Fruit fly (Drosophila melanogaster): ENCODE measurements around the gene CG9391.

The CG9391 gene

dm6 chr3L:21229764-21230163 lies 38.4 kb downstream of the CG9391 start:
- TF ChIP-seq usp (GFP tag; optimal IDR thresholded peaks at IDR 0.05) (no peak), EcR (GFP tag; optimal IDR thresholded peaks at IDR 0.05) (no peak), Dll (optimal IDR thresholded peaks at IDR 0.05) (no peak)

- TF ChIP-seq CG8478 (optimal IDR thresholded peaks at IDR 0.05) = no peak
- TF ChIP-seq usp (GFP tag; optimal IDR thresholded peaks at IDR 0.05) = no peak
- no peak for TF ChIP-seq EcR (GFP tag; optimal IDR thresholded peaks at IDR 0.05)
- no peak for TF ChIP-seq pan (optimal IDR thresholded peaks at IDR 0.05)
- TF ChIP-seq Dll (optimal IDR thresholded peaks at IDR 0.05) = no peak
- TF ChIP-seq psq (optimal IDR thresholded peaks at IDR 0.05) = no peak
These were observed 41.8 kb downstream of the CG9391 start, which contains the start of gene Eip78C for dm6 chr3L:21226309-21226708. Gene Eip78C, plus strand, starts transcription at chr3L:21226609.

dm6 chr3L:21225642-21226041 lies 42.5 kb downstream of the CG9391 start:
- TF ChIP-seq CG8478 (optimal IDR thresholded peaks at IDR 0.05) (no peak), Dll (optimal IDR thresholded peaks at IDR 0.05) (no peak), pan (optimal IDR thresholded peaks at IDR 0.05) (no peak), psq (optimal IDR thresholded peaks at IDR 0.05) (no peak), EcR (GFP tag; optimal IDR thresholded peaks at IDR 0.05) (peak in 1 of 2 experiments; percentile 97), usp (GFP tag; optimal IDR thresholded peaks at IDR 0.05) (no peak)

dm6 chr3L:21224701-21225223 lies 43.4 kb downstream of the CG9391 start:
- peak; percentile 85 to 99 for TF ChIP-seq EcR (GFP tag; optimal IDR thresholded peaks at IDR 0.05)
- TF ChIP-seq Dll (optimal IDR thresholded peaks at IDR 0.05) = no peak

dm6 chr3L:21224274-21224673 lies 43.9 kb downstream of the CG9391 start:
- no peak for TF ChIP-seq Dll (optimal IDR thresholded peaks at IDR 0.05)

dm6 chr3L:21223268-21223667 lies 44.9 kb downstream of the CG9391 start:
- TF ChIP-seq Dll (optimal IDR thresholded peaks at IDR 0.05) = no peak
- no peak for TF ChIP-seq usp (GFP tag; optimal IDR thresholded peaks at IDR 0.05)
- TF ChIP-seq pan (optimal IDR thresholded peaks at IDR 0.05) = no peak
- TF ChIP-seq EcR (GFP tag; optimal IDR thresholded peaks at IDR 0.05) = no peak

- no peak for TF ChIP-seq CG8478 (optimal IDR thresholded peaks at IDR 0.05)
- no peak for TF ChIP-seq EcR (GFP tag; optimal IDR thresholded peaks at IDR 0.05)
- TF ChIP-seq psq (optimal IDR thresholded peaks at IDR 0.05) = no peak
- no peak for TF ChIP-seq pan (optimal IDR thresholded peaks at IDR 0.05)
- no peak for TF ChIP-seq Dll (optimal IDR thresholded peaks at IDR 0.05)
- no peak for TF ChIP-seq usp (GFP tag; optimal IDR thresholded peaks at IDR 0.05)
These were observed 48.0 kb downstream of the CG9391 start, which contains the start of gene CG43219 for dm6 chr3L:21220100-21220499. Gene CG43219, plus strand, starts transcription at chr3L:21220400.

- no peak for TF ChIP-seq pan (optimal IDR thresholded peaks at IDR 0.05)
- TF ChIP-seq usp (GFP tag; optimal IDR thresholded peaks at IDR 0.05) = no peak
- TF ChIP-seq Dll (optimal IDR thresholded peaks at IDR 0.05) = no peak
- TF ChIP-seq EcR (GFP tag; optimal IDR thresholded peaks at IDR 0.05) = no peak
- no peak for TF ChIP-seq CG8478 (optimal IDR thresholded peaks at IDR 0.05)
- no peak for TF ChIP-seq psq (optimal IDR thresholded peaks at IDR 0.05)
These were observed 49.0 kb downstream of the CG9391 start for dm6 chr3L:21219160-21219559.

dm6 chr3L:21216697-21217291 lies 51.3 kb downstream of the CG9391 start, which contains the start of the genes Trmt112 and Ilk:
Gene Trmt112, minus strand, starts transcription at chr3L:21216839.
Gene Ilk, plus strand, starts transcription at chr3L:21216901.
- no peak for TF ChIP-seq psq (optimal IDR thresholded peaks at IDR 0.05)
